Fruit fly (Drosophila melanogaster): ENCODE data around the gene CG34291.

DNA sequence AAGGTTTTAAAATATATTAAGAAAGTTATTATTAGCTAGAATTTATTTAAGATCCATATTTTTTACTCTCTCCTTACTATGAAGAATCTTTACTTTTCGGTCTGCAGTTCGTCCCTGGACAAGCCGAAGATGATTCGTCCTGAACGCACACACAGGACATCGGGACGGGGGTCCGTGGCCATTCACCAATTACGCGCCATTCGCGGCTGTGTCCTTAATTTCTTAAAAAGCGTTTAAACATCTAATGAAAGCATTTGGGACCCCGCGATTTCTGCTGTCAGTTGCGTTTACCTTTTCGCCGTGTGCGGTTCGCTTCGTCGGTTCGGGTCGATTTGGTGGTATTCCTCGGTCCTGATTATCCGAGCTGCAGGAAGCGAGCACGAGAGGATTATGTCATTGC, 32.4 kb upstream of the CG34291 start, which contains the start of gene CG14238:
- TF ChIP-seq fd96Ca (GFP tag; IDR thresholded peaks at IDR 0.05) (no peak), CG34367 (tag; optimal IDR thresholded peaks at IDR 0.05) (no peak), Pif1A (GFP tag; optimal IDR thresholded peaks at IDR 0.05) (no peak), EcR (GFP tag; optimal IDR thresholded peaks at IDR 0.05) (no peak)

Measured in whole organism, pupa.